Worm (Caenorhabditis elegans): Measurements from ENCODE around the gene C33D9.13.
A peak's percentile ranks its signal among the peaks of the same experiment; 100 is the strongest.

The C33D9.13 gene

DNA sequence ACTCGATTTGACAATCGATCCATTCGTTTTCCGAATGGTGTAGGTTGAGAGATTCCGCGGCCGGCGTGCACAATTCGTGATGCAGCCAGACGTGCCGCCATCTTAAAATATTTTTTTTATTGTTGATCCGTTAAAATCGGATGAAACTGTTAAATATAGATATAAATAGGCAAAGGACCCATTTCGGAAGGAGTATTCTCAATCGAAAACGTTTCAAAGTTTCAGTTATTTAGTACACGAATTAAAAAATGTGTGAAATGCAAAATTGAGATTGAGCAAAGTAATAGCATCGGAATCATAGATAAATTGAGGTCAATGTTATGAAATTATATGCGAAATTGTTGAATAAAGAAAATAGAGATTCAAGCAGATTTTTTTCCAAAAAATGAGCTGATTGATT lies 45.2 kb downstream of the C33D9.13 start, which contains the start of gene mrps-33:
Gene mrps-33 (minus strand): TSS at position 101 of the 400 bp plus-strand sequence.
- no peak for TF ChIP-seq tlf-1 (GFP tag; optimal IDR thresholded peaks at IDR 0.05)
- no peak for TF ChIP-seq attf-5 (GFP tag; optimal IDR thresholded peaks at IDR 0.05)
- TF ChIP-seq gei-17 (GFP tag; optimal IDR thresholded peaks at IDR 0.05) = no peak
- peak; percentile 8 for TF ChIP-seq ztf-18 (tag; optimal IDR thresholded peaks at IDR 0.05)

ce11 chrIV:8739294-8739693 lies 45.8 kb downstream of the C33D9.13 start, which contains the start of gene F21D5.5:
F21D5.5 (minus strand) TSS chrIV:8739394.
- TF ChIP-seq hmg-20 (GFP tag; IDR thresholded peaks at IDR 0.05) (no peak), fkh-3 (tag; optimal IDR thresholded peaks at IDR 0.05) (no peak), him-1 (tag; optimal IDR thresholded peaks at IDR 0.05) (no peak), nfya-1 (tag; optimal IDR thresholded peaks at IDR 0.05; ENCODE audit: borderline replicate concordance, insufficient read depth) (no peak), unc-130 (GFP tag; optimal IDR thresholded peaks at IDR 0.05) (no peak), repo-1 (tag; optimal IDR thresholded peaks at IDR 0.05) (no peak), Y53F4B.3 (GFP tag; IDR thresholded peaks at IDR 0.05) (no peak), C17E4.6 (GFP tag; IDR thresholded peaks at IDR 0.05) (no peak), K11D2.4 (GFP tag; IDR thresholded peaks at IDR 0.05) (no peak), F22D6.2 (tag; optimal IDR thresholded peaks at IDR 0.05) (no peak), mcd-1 (GFP tag; IDR thresholded peaks at IDR 0.05) (no peak), C06A6.2 (GFP tag; conservative IDR thresholded peaks at IDR 0.05) (no peak), snpc-1.1 (tag; optimal IDR thresholded peaks at IDR 0.05; ENCODE audit: insufficient read depth) (no peak), F39B2.1 (GFP tag; IDR thresholded peaks at IDR 0.05) (no peak), madf-3 (GFP tag; IDR thresholded peaks at IDR 0.05) (no peak)

- TF ChIP-seq hmg-1.2 (GFP tag; IDR thresholded peaks at IDR 0.05) (no peak), madf-8 (GFP tag; conservative IDR thresholded peaks at IDR 0.05) (no peak), hlh-26 (GFP tag; conservative IDR thresholded peaks at IDR 0.05) (no peak), rec-8 (tag; optimal IDR thresholded peaks at IDR 0.05) (no peak), dpff-1 (tag; optimal IDR thresholded peaks at IDR 0.05) (no peak), let-526 (GFP tag; IDR thresholded peaks at IDR 0.05) (no peak), ets-4 (GFP tag; optimal IDR thresholded peaks at IDR 0.05) (no peak), mcd-1 (GFP tag; IDR thresholded peaks at IDR 0.05) (no peak), mel-28 (tag; optimal IDR thresholded peaks at IDR 0.05; ENCODE audit: borderline replicate concordance) (no peak), somi-1 (GFP tag; optimal IDR thresholded peaks at IDR 0.05) (no peak)
These were observed 47.3 kb downstream of the C33D9.13 start, which contains the start of gene F21D5.4 for ce11 chrIV:8737787-8738186. F21D5.4 (plus strand) TSS chrIV:8738087.

- no peak for TF ChIP-seq sptf-2 (GFP tag; optimal IDR thresholded peaks at IDR 0.05)
- TF ChIP-seq Y53G8AR.9 (GFP tag; conservative IDR thresholded peaks at IDR 0.05) = no peak
- no peak for TF ChIP-seq ekl-4 (GFP tag; IDR thresholded peaks at IDR 0.05)
- no peak for TF ChIP-seq F55B11.4 (tag; optimal IDR thresholded peaks at IDR 0.05; ENCODE audit: borderline replicate concordance, insufficient read depth)
- no peak for TF ChIP-seq egrh-3 (GFP tag; IDR thresholded peaks at IDR 0.05)
- TF ChIP-seq hmg-1.2 (GFP tag; IDR thresholded peaks at IDR 0.05) = peak; percentile 73; the same call in 1 of the 2 replicates
These were observed 47.7 kb downstream of the C33D9.13 start for ce11 chrIV:8737354-8737753.
